Fruit fly (Drosophila melanogaster): ENCODE results near the gene Ugt36E1.

DNA sequence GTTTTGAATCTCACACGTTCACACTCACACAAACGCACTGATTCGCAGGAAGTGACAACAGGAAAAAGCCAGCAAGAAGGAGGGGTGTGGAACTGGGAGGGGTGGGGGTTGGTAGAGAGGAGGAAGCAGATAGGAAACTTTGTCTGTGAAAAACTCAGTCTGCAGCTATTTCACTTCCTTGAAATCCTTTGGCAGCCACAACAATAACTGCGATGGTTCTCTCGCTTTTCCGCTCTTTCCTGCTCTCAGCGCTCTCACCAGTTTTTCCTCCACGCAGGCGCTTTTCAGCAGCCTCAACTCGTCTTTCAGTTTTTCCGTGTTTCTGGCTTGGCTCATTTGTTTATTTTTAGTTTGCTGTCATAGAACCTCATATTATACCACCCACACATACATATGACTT is 20.3 kb downstream of the Ugt36E1 start:
- no peak for TF ChIP-seq br (GFP tag; optimal IDR thresholded peaks at IDR 0.05)
- TF ChIP-seq Rel (GFP tag; optimal IDR thresholded peaks at IDR 0.05): no peak
- no peak for TF ChIP-seq Rel (tag; optimal IDR thresholded peaks at IDR 0.05)
- TF ChIP-seq Dfd (GFP tag; optimal IDR thresholded peaks at IDR 0.05): no peak
- TF ChIP-seq GATAd (GFP tag; optimal IDR thresholded peaks at IDR 0.05): no peak

Data from whole organism, wandering third instar larva.